Worm (Caenorhabditis elegans) whole organism, mixed stage, embryonic: ENCODE data around the gene T24C4.5.
A peak's percentile ranks its signal among the peaks of the same experiment; 100 is the strongest.

Experiments used
- M03D4.4 ChIP-seq: sonication (generic microtip); optimal IDR thresholded peaks from 2 replicates; lab custom pipeline; 2017; ENCODE audit warnings: mild to moderate bottlenecking, missing genetic modification characterization, missing compliant biosample characterization
- ceh-39 ChIP-seq: fragments of 150-350 bp; optimal IDR thresholded peaks from 2 replicates; lab custom pipeline; 2014; ENCODE audit warnings: missing biosample characterization, missing genetic modification characterization
- ceh-43 ChIP-seq: fragments of 200-800 bp; sonication (Bioruptor generic); optimal IDR thresholded peaks from 2 replicates; lab custom pipeline; 2018; ENCODE audit warnings: mild to moderate bottlenecking, missing genetic modification characterization, moderate library complexity, missing compliant biosample characterization
- ceh-83 ChIP-seq: fragments of 200-800 bp; sonication (Bioruptor generic); optimal IDR thresholded peaks from 2 replicates; lab custom pipeline; 2018; ENCODE audit warnings: mild to moderate bottlenecking, missing genetic modification characterization, missing compliant biosample characterization
- ces-1 ChIP-seq: fragments of 150-350 bp; optimal IDR thresholded peaks from 2 replicates; lab custom pipeline; 2014; ENCODE audit warnings: missing biosample characterization, missing genetic modification reagents, missing genetic modification characterization
- cnd-1 ChIP-seq: fragments of 200-800 bp; sonication (Bioruptor generic); optimal IDR thresholded peaks from 2 replicates; lab custom pipeline; 2018; ENCODE audit warnings: mild to moderate bottlenecking, missing genetic modification characterization, missing compliant biosample characterization
- drap-1 ChIP-seq: fragments of 200-800 bp; sonication (Bioruptor generic); optimal IDR thresholded peaks from 3 replicates; lab custom pipeline; 2018; ENCODE audit warnings: mild to moderate bottlenecking, missing genetic modification characterization, missing compliant biosample characterization
- elt-1 ChIP-seq: sonication (generic microtip); optimal IDR thresholded peaks from 2 replicates; lab custom pipeline; 2017; ENCODE audit warnings: missing genetic modification characterization, mild to moderate bottlenecking, missing compliant biosample characterization, antibody characterized with exemption, moderate library complexity, borderline replicate concordance; ENCODE audit not compliant: insufficient read depth
- elt-3 ChIP-seq: fragments of 150-350 bp; optimal IDR thresholded peaks from 2 replicates; lab custom pipeline; 2014; ENCODE audit warnings: missing biosample characterization, missing genetic modification characterization
- flh-1 ChIP-seq: fragments of 200-800 bp; sonication (Bioruptor generic); optimal IDR thresholded peaks from 2 replicates; lab custom pipeline; 2018; ENCODE audit warnings: mild to moderate bottlenecking, missing genetic modification characterization, moderate library complexity, missing compliant biosample characterization
- ham-2 ChIP-seq: fragments of 200-800 bp; sonication (Bioruptor generic); optimal IDR thresholded peaks from 2 replicates; lab custom pipeline; 2018; ENCODE audit warnings: mild to moderate bottlenecking, missing genetic modification characterization, missing compliant biosample characterization
- hlh-1 ChIP-seq: fragments of 150-350 bp; optimal IDR thresholded peaks from 2 replicates; lab custom pipeline; 2014; ENCODE audit warnings: missing biosample characterization, missing genetic modification reagents, missing genetic modification characterization
- lin-13 ChIP-seq: fragments of 150-350 bp; optimal IDR thresholded peaks from 2 replicates; lab custom pipeline; 2014; ENCODE audit warnings: missing biosample characterization, missing genetic modification characterization
- lin-32 ChIP-seq: fragments of 200-800 bp; sonication (Bioruptor generic); optimal IDR thresholded peaks from 2 replicates; lab custom pipeline; 2018; ENCODE audit warnings: mild to moderate bottlenecking, missing genetic modification characterization, missing compliant biosample characterization
- lsy-2 ChIP-seq: fragments of 150-350 bp; optimal IDR thresholded peaks from 2 replicates; lab custom pipeline; 2014; ENCODE audit warnings: missing biosample characterization, missing genetic modification characterization
- mab-5 ChIP-seq: fragments of 150-350 bp; optimal IDR thresholded peaks from 2 replicates; lab custom pipeline; 2014; ENCODE audit warnings: missing biosample characterization, missing genetic modification characterization
- mep-1 ChIP-seq: fragments of 150-350 bp; optimal IDR thresholded peaks from 2 replicates; lab custom pipeline; 2017; ENCODE audit warnings: missing biosample characterization, missing genetic modification reagents, missing genetic modification characterization, inconsistent platforms
- mls-2 ChIP-seq: sonication (generic microtip); optimal IDR thresholded peaks from 2 replicates; lab custom pipeline; 2016; ENCODE audit warnings: mild to moderate bottlenecking, missing genetic modification characterization, moderate library complexity, missing compliant biosample characterization
- nhr-12 ChIP-seq: fragments of 150-350 bp; optimal IDR thresholded peaks from 2 replicates; lab custom pipeline; 2014; ENCODE audit warnings: missing biosample characterization, missing genetic modification characterization
- nhr-2 ChIP-seq: fragments of 150-350 bp; optimal IDR thresholded peaks from 2 replicates; lab custom pipeline; 2014; ENCODE audit warnings: missing biosample characterization, missing genetic modification characterization
- nhr-237 ChIP-seq: fragments of 150-350 bp; optimal IDR thresholded peaks from 2 replicates; lab custom pipeline; 2014; ENCODE audit warnings: missing biosample characterization, missing genetic modification characterization
- nhr-76 ChIP-seq: sonication (generic microtip); optimal IDR thresholded peaks from 2 replicates; lab custom pipeline; 2017; ENCODE audit warnings: missing biosample characterization, missing genetic modification characterization
- pha-4 ChIP-seq: fragments of 150-350 bp; optimal IDR thresholded peaks from 2 replicates; lab custom pipeline; 2018; ENCODE audit warnings: missing biosample characterization, missing genetic modification reagents, missing genetic modification characterization
- snpc-4 ChIP-seq: fragments of 150-350 bp; optimal IDR thresholded peaks from 2 replicates; lab custom pipeline; 2014; ENCODE audit warnings: missing biosample characterization, missing genetic modification characterization
- sptf-1 ChIP-seq: sonication (generic microtip); optimal IDR thresholded peaks from 2 replicates; lab custom pipeline; 2017; ENCODE audit warnings: mild to moderate bottlenecking, missing genetic modification characterization, moderate library complexity, missing compliant biosample characterization
- tbx-8 ChIP-seq: fragments of 200-800 bp; sonication (Bioruptor generic); optimal IDR thresholded peaks from 2 replicates; lab custom pipeline; 2018; ENCODE audit warnings: mild to moderate bottlenecking, missing genetic modification characterization, moderate library complexity, missing compliant biosample characterization
- unc-39 ChIP-seq: fragments of 150-350 bp; optimal IDR thresholded peaks from 2 replicates; lab custom pipeline; 2014; ENCODE audit warnings: missing biosample characterization, missing genetic modification characterization
- unc-62 ChIP-seq: fragments of 150-350 bp; optimal IDR thresholded peaks from 2 replicates; lab custom pipeline; 2014; ENCODE audit warnings: missing biosample characterization, missing genetic modification reagents, missing genetic modification characterization
- zip-8 ChIP-seq: fragments of 150-350 bp; optimal IDR thresholded peaks from 2 replicates; lab custom pipeline; 2014; ENCODE audit warnings: missing biosample characterization, missing genetic modification characterization
- ztf-11 ChIP-seq: fragments of 150-350 bp; optimal IDR thresholded peaks from 2 replicates; lab custom pipeline; 2014; ENCODE audit warnings: missing biosample characterization, missing genetic modification characterization

Gene T24C4.5

DNA sequence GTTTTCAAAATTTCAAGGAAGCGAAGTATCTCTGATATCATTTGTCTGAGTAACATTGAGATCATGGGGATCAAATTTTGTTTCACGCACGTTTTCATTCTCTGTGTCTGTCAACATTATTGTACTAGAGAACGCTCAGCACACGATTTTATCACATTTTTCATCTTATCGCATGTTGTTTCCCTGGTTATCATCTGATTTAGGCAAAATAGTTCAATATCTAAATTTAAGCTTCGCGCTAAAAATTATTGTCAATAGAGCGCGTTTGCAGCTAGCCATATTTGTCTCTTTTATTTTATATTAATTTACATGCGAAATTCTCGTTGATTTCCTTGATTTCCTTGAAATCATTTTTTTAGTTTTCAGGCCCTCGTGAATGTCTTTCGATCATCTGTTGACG lies 34.0 kb downstream of the T24C4.5 start, which contains the start of gene K02F3.2:
K02F3.2 (plus strand) TSS at position 357 of the 400 bp plus-strand sequence.
- no peak for TF ChIP-seq M03D4.4
- peak; percentile 58 for TF ChIP-seq ces-1
- no peak for TF ChIP-seq unc-62
- peak; percentile 17 for TF ChIP-seq elt-1 (tag; lab: Kevin White, UChicago)
- no peak for TF ChIP-seq ham-2 (GFP tag; lab: Kevin White, UChicago)
- TF ChIP-seq lin-32: no peak

ce11 chrIII:844577-844976 lies 35.0 kb downstream of the T24C4.5 start:
- TF ChIP-seq pha-4 (tag; lab: Kevin White, UChicago): no peak
- no peak for TF ChIP-seq elt-3 (tag; lab: Kevin White, UChicago)
- no peak for TF ChIP-seq lin-13 (tag; lab: Kevin White, UChicago)
- no peak for TF ChIP-seq elt-1 (tag; lab: Kevin White, UChicago)
- no peak for TF ChIP-seq mab-5 (tag; lab: Kevin White, UChicago)
- TF ChIP-seq tbx-8: no peak
- TF ChIP-seq ceh-43: no peak
- no peak for TF ChIP-seq unc-39 (tag; lab: Kevin White, UChicago)
- no peak for TF ChIP-seq flh-1
- no peak for TF ChIP-seq ztf-11 (tag; lab: Kevin White, UChicago)
- TF ChIP-seq, all 35 proteins: peak for 0

- TF ChIP-seq sptf-1 (tag; lab: Kevin White, UChicago) (no peak), ztf-11 (tag; lab: Kevin White, UChicago) (peak; percentile 14), mls-2 (peak; percentile 17), flh-1 (no peak)
Measured at ce11 chrIII:843999-844398, 35.5 kb downstream of the T24C4.5 start.

DNA sequence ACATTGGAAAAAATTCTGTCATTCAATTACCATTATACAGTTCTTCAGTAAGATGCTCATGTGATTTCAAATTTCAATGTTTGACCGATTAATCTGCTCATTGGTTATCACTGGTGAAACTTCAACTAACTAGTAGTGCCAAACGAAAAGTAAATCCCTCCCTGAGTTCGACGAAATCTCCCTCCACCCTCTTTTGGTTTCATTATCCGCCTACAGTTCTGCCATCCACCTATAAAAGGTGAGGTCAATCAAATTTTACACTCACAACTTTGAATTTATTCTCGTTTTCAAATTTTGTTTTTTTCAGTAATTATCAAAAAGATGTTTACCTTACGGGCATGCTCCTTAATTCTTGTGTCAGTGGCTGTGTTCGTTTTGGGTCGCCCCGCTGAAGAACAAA lies 36.9 kb downstream of the T24C4.5 start, which contains the start of gene far-8:
far-8 (plus strand) TSS at position 301 of the 400 bp plus-strand sequence.
- TF ChIP-seq nhr-237 (tag; lab: Kevin White, UChicago) (no peak), nhr-2 (tag; lab: Kevin White, UChicago) (no peak), flh-1 (no peak), mab-5 (tag; lab: Kevin White, UChicago) (no peak), sptf-1 (tag; lab: Kevin White, UChicago) (no peak), ces-1 (no peak), unc-62 (no peak), pha-4 (tag; lab: Kevin White, UChicago) (no peak), cnd-1 (tag; lab: Kevin White, UChicago) (no peak), ztf-11 (tag; lab: Kevin White, UChicago) (no peak), ham-2 (GFP tag; lab: Kevin White, UChicago) (no peak), zip-8 (tag; lab: Kevin White, UChicago) (no peak), lsy-2 (tag; lab: Kevin White, UChicago) (no peak), lin-32 (no peak), mep-1 (tag; lab: Kevin White, UChicago) (no peak), ceh-43 (no peak), elt-3 (tag; lab: Kevin White, UChicago) (no peak), ceh-83 (GFP tag; lab: Kevin White, UChicago) (no peak), drap-1 (no peak)
- TF ChIP-seq, all 35 proteins: peak for 0

DNA sequence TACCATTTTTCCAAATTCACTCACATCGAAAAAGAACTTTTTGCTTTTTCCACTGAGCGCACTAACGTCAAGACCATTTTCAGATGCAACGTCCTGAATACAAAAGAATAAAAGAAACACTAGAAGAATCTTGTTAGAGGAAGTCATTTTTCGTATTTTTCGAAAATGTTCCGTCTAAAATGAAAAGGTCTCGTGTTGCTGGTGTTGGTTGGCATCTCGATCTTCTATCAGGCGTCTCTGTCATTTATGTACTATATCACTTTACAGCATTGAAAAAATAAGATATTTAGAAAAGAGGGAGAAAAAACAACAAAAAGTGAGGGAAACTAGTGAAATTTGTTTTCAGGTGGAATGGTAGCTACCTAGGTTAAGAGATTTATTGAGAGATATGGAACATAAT lies 38.4 kb downstream of the T24C4.5 start, which contains the start of gene K02F3.9:
K02F3.9 (minus strand) TSS at position 190 of the 400 bp plus-strand sequence.
- TF ChIP-seq nhr-12 (tag; lab: Kevin White, UChicago): no peak
- TF ChIP-seq snpc-4 (tag; lab: Kevin White, UChicago): no peak
- no peak for TF ChIP-seq ceh-39 (tag; lab: Kevin White, UChicago)
- TF ChIP-seq elt-1 (tag; lab: Kevin White, UChicago): no peak
- TF ChIP-seq pha-4 (tag; lab: Kevin White, UChicago): no peak
- no peak for TF ChIP-seq unc-62
- no peak for TF ChIP-seq ceh-83 (GFP tag; lab: Kevin White, UChicago)
- TF ChIP-seq hlh-1 (tag; lab: Kevin White, UChicago): no peak
- no peak for TF ChIP-seq nhr-2 (tag; lab: Kevin White, UChicago)
- TF ChIP-seq mep-1 (tag; lab: Kevin White, UChicago): no peak
- no peak for TF ChIP-seq cnd-1 (tag; lab: Kevin White, UChicago)
- no peak for TF ChIP-seq mls-2
- no peak for TF ChIP-seq drap-1
- no peak for TF ChIP-seq nhr-237 (tag; lab: Kevin White, UChicago)
- TF ChIP-seq zip-8 (tag; lab: Kevin White, UChicago): no peak
- TF ChIP-seq ces-1: no peak
- TF ChIP-seq nhr-76: no peak
- no peak for TF ChIP-seq elt-3 (tag; lab: Kevin White, UChicago)
- no peak for TF ChIP-seq sptf-1 (tag; lab: Kevin White, UChicago)
